Fruit fly (Drosophila melanogaster): ENCODE results near the gene CG12523.

Gene CG12523

dm6 chr3L:10772527-10773184, 28.3 kb upstream of the CG12523 start (continued):
- TF ChIP-seq danr (GFP tag; IDR thresholded peaks at IDR 0.05) (peak; percentile 27; the same call in 1 of the 2 replicates), CG32772 (GFP tag; IDR thresholded peaks at IDR 0.05) (peak; percentile 48; the same call in 1 of the 2 replicates), MTF-1 (GFP tag; optimal IDR thresholded peaks at IDR 0.05; ENCODE audit: borderline replicate concordance) (no peak), CG15479 (GFP tag; optimal IDR thresholded peaks at IDR 0.05) (no peak), CG2116 (GFP tag; optimal IDR thresholded peaks at IDR 0.05) (peak; percentile 12), nau (GFP tag; optimal IDR thresholded peaks at IDR 0.05) (no peak), schlank (tag; optimal IDR thresholded peaks at IDR 0.05) (no peak), CG11695 (GFP tag; IDR thresholded peaks at IDR 0.05) (peak; percentile 64), salm (tag; optimal IDR thresholded peaks at IDR 0.05) (peak; percentile 18), CG13296 (GFP tag; optimal IDR thresholded peaks at IDR 0.05) (no peak), CG33557 (GFP tag; optimal IDR thresholded peaks at IDR 0.05) (peak; percentile 87), ranshi (GFP tag; IDR thresholded peaks at IDR 0.05) (peak; percentile 67; the same call in 1 of the 2 replicates), sr (GFP tag; IDR thresholded peaks at IDR 0.05) (0 out of 3 replicates have a peak, but pooled peaks have one; percentile 42), sens (GFP tag) (peak; percentile 74), jumu (GFP tag; optimal IDR thresholded peaks at IDR 0.05) (no peak), vvl (GFP tag; IDR thresholded peaks at IDR 0.05) (peak; percentile 76), H15 (GFP tag; IDR thresholded peaks at IDR 0.05) (no peak), CG18262 (tag; optimal IDR thresholded peaks at IDR 0.05) (peak; percentile 92), ci (GFP tag; IDR thresholded peaks at IDR 0.05) (peak; percentile 54; the same call in 1 of the 3 replicates), CG10147 (GFP tag; optimal IDR thresholded peaks at IDR 0.05) (peak; percentile 24), CG32532 (GFP tag; IDR thresholded peaks at IDR 0.05) (peak; percentile 64), CG12299 (tag; optimal IDR thresholded peaks at IDR 0.05) (peak; percentile 43), bab2 (GFP tag; optimal IDR thresholded peaks at IDR 0.05) (peak; percentile 8), Hsf (GFP tag; optimal IDR thresholded peaks at IDR 0.05) (peak; percentile 33), ewg (GFP tag; optimal IDR thresholded peaks at IDR 0.05) (peak; percentile 33), CG15696 (tag; optimal IDR thresholded peaks at IDR 0.05) (peak; percentile 76), pum (GFP tag; optimal IDR thresholded peaks at IDR 0.05) (no peak), CG2712 (tag; optimal IDR thresholded peaks at IDR 0.05) (peak; percentile 95), CG34224 (GFP tag; IDR thresholded peaks at IDR 0.05; ENCODE audit: partially characterized antibody) (no peak), run (tag; optimal IDR thresholded peaks at IDR 0.05) (peak; percentile 1), CG4360 (GFP tag; IDR thresholded peaks at IDR 0.05) (no peak), CG9215 (GFP tag; IDR thresholded peaks at IDR 0.05) (0 out of 2 replicates have a peak, but pooled peaks have one; percentile 35), Dek (tag; optimal IDR thresholded peaks at IDR 0.05) (no peak), sna (GFP tag; IDR thresholded peaks at IDR 0.05; ENCODE audit: partially characterized antibody) (no peak), twi (tag; optimal IDR thresholded peaks at IDR 0.05) (peak; percentile 50), CG8765 (GFP tag; IDR thresholded peaks at IDR 0.05) (no peak), CG2202 (tag; optimal IDR thresholded peaks at IDR 0.05) (peak; percentile 82), CG17829 (tag; optimal IDR thresholded peaks at IDR 0.05) (peak; percentile 89), eve (GFP tag; optimal IDR thresholded peaks at IDR 0.05) (peak in 1 of 2 experiments; percentile 70), Sox100B (GFP tag; optimal IDR thresholded peaks at IDR 0.05) (peak; percentile 78), CG8290 (GFP tag; optimal IDR thresholded peaks at IDR 0.05) (peak; percentile 29), CG8290 (tag; optimal IDR thresholded peaks at IDR 0.05) (no peak), CG1233 (GFP tag; optimal IDR thresholded peaks at IDR 0.05) (peak; percentile 45), CG9817 (tag; optimal IDR thresholded peaks at IDR 0.05) (peak; percentile 6), gt (GFP tag; IDR thresholded peaks at IDR 0.05) (peak; percentile 23; the same call in 1 of the 2 replicates), cg (GFP tag; optimal IDR thresholded peaks at IDR 0.05) (no peak), Elba2 (GFP tag; optimal IDR thresholded peaks at IDR 0.05) (no peak), tin (GFP tag; optimal IDR thresholded peaks at IDR 0.05) (peak; percentile 57), CG9797 (GFP tag; optimal IDR thresholded peaks at IDR 0.05) (peak; percentile 2), CG3407 (GFP tag; optimal IDR thresholded peaks at IDR 0.05) (peak; percentile 64)
